Fruit fly (Drosophila melanogaster) Kc167 (cell line): ENCODE data around the gene Tango14.

ENCODE experiments used
- Myc ChIP-seq: fragments of >200 bp; optimal IDR thresholded peaks from 2 replicates; lab custom pipeline; 2017; ENCODE audit warnings: missing external identifiers
- Sin3A ChIP-seq: fragments of >200 bp; optimal IDR thresholded peaks from 2 replicates; lab custom pipeline; 2018; ENCODE audit warnings: missing external identifiers
- h ChIP-seq: fragments of >200 bp; optimal IDR thresholded peaks from 3 replicates; lab custom pipeline; 2018; ENCODE audit warnings: missing external identifiers
- insv ChIP-seq: fragments of >200 bp; optimal IDR thresholded peaks from 3 replicates; lab custom pipeline; 2018; ENCODE audit warnings: missing external identifiers
- psq ChIP-seq: fragments of >200 bp; optimal IDR thresholded peaks from 2 replicates; lab custom pipeline; 2017; ENCODE audit warnings: missing external identifiers
- ttk ChIP-seq: sonication (Bioruptor generic); optimal IDR thresholded peaks from 2 replicates; lab custom pipeline; 2017; ENCODE audit warnings: missing external identifiers

- TF ChIP-seq ttk (lab: Kevin White, UChicago) (no peak), psq (lab: Kevin White, UChicago) (no peak), insv (lab: Kevin White, UChicago) (no peak), Myc (lab: Kevin White, UChicago) (no peak), Sin3A (lab: Kevin White, UChicago) (no peak), h (lab: Kevin White, UChicago) (peak; percentile 3)
Observed at dm6 chr2L:1116661-1117322, 41.7 kb upstream of the Tango14 start.
